Worm (Caenorhabditis elegans) whole organism, L1 larva: ENCODE results near the gene dhs-11.
A peak's percentile ranks its signal among the peaks of the same experiment; 100 is the strongest.

Experiments
- fkh-10 ChIP-seq: sonication (generic microtip); optimal IDR thresholded peaks from 2 replicates; lab custom pipeline; 2017; ENCODE audit warnings: missing biosample characterization, missing genetic modification reagents, missing genetic modification characterization
- lin-39 ChIP-seq: fragments of 150-350 bp; optimal IDR thresholded peaks from 2 replicates; lab custom pipeline; 2014; ENCODE audit warnings: missing biosample characterization, missing genetic modification reagents, missing genetic modification characterization
- lir-3 ChIP-seq: sonication (generic microtip); optimal IDR thresholded peaks from 2 replicates; lab custom pipeline; 2016; ENCODE audit warnings: mild to moderate bottlenecking, missing genetic modification characterization, moderate library complexity, missing compliant biosample characterization; ENCODE audit not compliant: poor library complexity
- lsy-2 ChIP-seq, 2 experiments: fragments of 150-350 bp; optimal IDR thresholded peaks; 2 replicates each; lab custom pipeline; 2014; ENCODE audit warnings: missing biosample characterization in 2 of 2, missing genetic modification characterization in 2 of 2
- mdl-1 ChIP-seq, 2 experiments: fragments of 150-350 bp; optimal IDR thresholded peaks; 2 replicates each; lab custom pipeline; 2014 to 2017; ENCODE audit warnings: missing biosample characterization in 2 of 2, missing genetic modification characterization in 2 of 2, inconsistent platforms in 1 of 2
- mep-1 ChIP-seq: fragments of 150-350 bp; optimal IDR thresholded peaks from 2 replicates; lab custom pipeline; 2014; ENCODE audit warnings: missing biosample characterization, missing genetic modification characterization
- pag-3 ChIP-seq: sonication (generic microtip); optimal IDR thresholded peaks from 2 replicates; lab custom pipeline; 2017; ENCODE audit warnings: missing genetic modification characterization, mild to moderate bottlenecking, missing compliant biosample characterization, antibody characterized with exemption, borderline replicate concordance; ENCODE audit not compliant: insufficient read depth
- sox-4 ChIP-seq: sonication (generic microtip); optimal IDR thresholded peaks from 2 replicates; lab custom pipeline; 2016; ENCODE audit warnings: missing genetic modification characterization, missing compliant biosample characterization
- sptf-1 ChIP-seq: fragments of 150-350 bp; optimal IDR thresholded peaks from 2 replicates; lab custom pipeline; 2014; ENCODE audit warnings: missing biosample characterization, missing genetic modification characterization
- ztf-11 ChIP-seq, 2 experiments: sonication (generic microtip); optimal IDR thresholded peaks; 2 replicates each; lab custom pipeline; 2016 to 2017; ENCODE audit warnings: missing genetic modification characterization in 2 of 2, missing biosample characterization in 1 of 2, missing compliant biosample characterization in 1 of 2

ce11 chrIII:10629795-10630194 is 12.9 kb downstream of the dhs-11 start:
- TF ChIP-seq pag-3 (tag; lab: Kevin White, UChicago) (no peak), ztf-11 (tag; optimal IDR thresholded peaks at IDR 0.05; lab: Kevin White, UChicago) (no peak), fkh-10 (no peak), lir-3 (tag; lab: Kevin White, UChicago) (no peak), lin-39 (tag; lab: Kevin White, UChicago) (no peak), lsy-2 (tag; optimal IDR thresholded peaks at IDR 0.05; lab: Kevin White, UChicago) (no peak), mdl-1 (tag; optimal IDR thresholded peaks at IDR 0.05; lab: Kevin White, UChicago) (no peak), mep-1 (peak; percentile 11), sptf-1 (tag; lab: Kevin White, UChicago) (no peak), sox-4 (tag; lab: Kevin White, UChicago) (no peak)
